Worm (Caenorhabditis elegans): ENCODE measurements around the gene nhr-106.

The nhr-106 gene

ce11 chrV:527602-528001, 38.2 kb downstream of the nhr-106 start, which contains the start of gene srw-108:
TSS of gene srw-108 (plus strand) at chrV:527902.
- no peak for TF ChIP-seq sma-9 (GFP tag; optimal IDR thresholded peaks at IDR 0.05)
- no peak for TF ChIP-seq sma-9 (tag; optimal IDR thresholded peaks at IDR 0.05)
- no peak for TF ChIP-seq peb-1 (tag; optimal IDR thresholded peaks at IDR 0.05)
- TF ChIP-seq ztf-1 (GFP tag; conservative IDR thresholded peaks at IDR 0.05): no peak
- no peak for TF ChIP-seq skn-1 (tag; optimal IDR thresholded peaks at IDR 0.05)

DNA sequence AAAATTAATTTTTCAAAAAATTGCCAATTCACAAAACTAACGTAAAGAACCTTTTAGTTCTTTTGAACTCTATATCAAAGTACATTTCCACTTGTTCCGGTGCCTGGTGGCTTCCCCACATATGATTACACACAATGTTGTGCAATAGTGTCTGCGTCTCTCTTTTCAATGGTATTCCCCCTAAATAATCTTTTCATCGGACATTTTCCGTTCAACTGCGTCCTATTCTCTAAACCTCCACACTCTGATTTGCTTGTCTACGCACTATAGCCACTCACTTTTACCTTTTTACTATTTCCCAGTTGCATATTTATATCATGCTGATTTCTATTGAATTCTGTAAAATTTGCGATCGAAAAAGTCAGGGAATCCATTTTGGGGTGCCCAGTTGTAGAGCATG, 42.6 kb downstream of the nhr-106 start, which contains the start of gene nhr-58:
nhr-58 (plus strand) TSS at position 214 of the 400 bp plus-strand sequence.
- TF ChIP-seq alr-1 (tag; optimal IDR thresholded peaks at IDR 0.05) (no peak), lin-13 (GFP tag; optimal IDR thresholded peaks at IDR 0.05) (no peak), skn-1 (tag; optimal IDR thresholded peaks at IDR 0.05) (no peak), lin-11 (tag; optimal IDR thresholded peaks at IDR 0.05) (no peak), elt-1 (tag; optimal IDR thresholded peaks at IDR 0.05) (no peak), mbf-1 (tag; optimal IDR thresholded peaks at IDR 0.05) (no peak), sma-3 (GFP tag; optimal IDR thresholded peaks at IDR 0.05) (peak; percentile 61), nhr-23 (tag; optimal IDR thresholded peaks at IDR 0.05) (no peak), snpc-4 (tag; optimal IDR thresholded peaks at IDR 0.05) (peak; percentile 17), unc-55 (GFP tag; optimal IDR thresholded peaks at IDR 0.05) (peak; percentile 70), crh-2 (tag; optimal IDR thresholded peaks at IDR 0.05) (peak; percentile 63), unc-39 (tag; optimal IDR thresholded peaks at IDR 0.05) (no peak), ztf-4 (tag; optimal IDR thresholded peaks at IDR 0.05) (no peak), nhr-237 (tag; optimal IDR thresholded peaks at IDR 0.05) (no peak), fos-1 (tag; optimal IDR thresholded peaks at IDR 0.05) (peak; percentile 93), lsy-2 (tag; optimal IDR thresholded peaks at IDR 0.05) (no peak), nhr-12 (tag; optimal IDR thresholded peaks at IDR 0.05) (no peak), Y55F3AM.14 (GFP tag; optimal IDR thresholded peaks at IDR 0.05) (no peak), mab-5 (tag; optimal IDR thresholded peaks at IDR 0.05) (no peak), ztf-1 (GFP tag; conservative IDR thresholded peaks at IDR 0.05) (no peak), nhr-77 (tag; optimal IDR thresholded peaks at IDR 0.05) (no peak), ZK546.5 (tag; optimal IDR thresholded peaks at IDR 0.05) (no peak), sem-4 (tag; optimal IDR thresholded peaks at IDR 0.05) (no peak), dmd-4 (tag; optimal IDR thresholded peaks at IDR 0.05) (no peak), ceh-16 (tag; optimal IDR thresholded peaks at IDR 0.05) (peak; percentile 18), nhr-10 (tag; optimal IDR thresholded peaks at IDR 0.05) (no peak), nhr-21 (tag; optimal IDR thresholded peaks at IDR 0.05) (peak; percentile 66), aly-2 (tag; optimal IDR thresholded peaks at IDR 0.05) (no peak), elt-3 (tag; optimal IDR thresholded peaks at IDR 0.05) (no peak), sma-9 (GFP tag; optimal IDR thresholded peaks at IDR 0.05) (peak; percentile 99), sma-9 (tag; optimal IDR thresholded peaks at IDR 0.05) (peak; percentile 43), lin-39 (tag; optimal IDR thresholded peaks at IDR 0.05) (no peak), egl-27 (tag; optimal IDR thresholded peaks at IDR 0.05) (peak; percentile 83), nhr-129 (tag; optimal IDR thresholded peaks at IDR 0.05) (peak; percentile 97), ztf-11 (tag; optimal IDR thresholded peaks at IDR 0.05) (no peak), nhr-6 (tag; optimal IDR thresholded peaks at IDR 0.05) (peak; percentile 15), ama-1 (optimal IDR thresholded peaks at IDR 0.05) (no peak), zag-1 (tag; optimal IDR thresholded peaks at IDR 0.05) (no peak), F13H6.1 (tag; optimal IDR thresholded peaks at IDR 0.05) (peak; percentile 81), C34F6.9 (tag; optimal IDR thresholded peaks at IDR 0.05) (peak; percentile 62), nhr-25 (tag; optimal IDR thresholded peaks at IDR 0.05) (no peak), ceh-82 (tag; optimal IDR thresholded peaks at IDR 0.05) (no peak), R02D3.7 (tag; optimal IDR thresholded peaks at IDR 0.05) (no peak), mdl-1 (tag; optimal IDR thresholded peaks at IDR 0.05) (peak in 1 of 2 experiments; percentile 51), unc-62 (GFP tag; optimal IDR thresholded peaks at IDR 0.05) (no peak), peb-1 (tag; optimal IDR thresholded peaks at IDR 0.05) (no peak), gmeb-1 (tag; optimal IDR thresholded peaks at IDR 0.05) (peak; percentile 29), blmp-1 (tag; optimal IDR thresholded peaks at IDR 0.05; ENCODE audit: insufficient read depth) (peak; percentile 64), nhr-11 (tag; optimal IDR thresholded peaks at IDR 0.05) (no peak)
